Worm (Caenorhabditis elegans): Measurements from ENCODE around the gene exc-12.

exc-12 gene

ce11 chrIII:13530017-13530416, 40.2 kb downstream of the exc-12 start (continued):
- peak; percentile 52 for TF ChIP-seq lsl-1 (GFP tag; optimal IDR thresholded peaks at IDR 0.05)
- no peak for TF ChIP-seq akir-1 (GFP tag; optimal IDR thresholded peaks at IDR 0.05)
- TF ChIP-seq snpc-4 (GFP tag; optimal IDR thresholded peaks at IDR 0.05), result no peak
- TF ChIP-seq snpc-4 (tag; optimal IDR thresholded peaks at IDR 0.05), result peak in 2 of 4 experiments; percentile 15 to 16
- peak; percentile 67 for TF ChIP-seq dox-1 (GFP tag; IDR thresholded peaks at IDR 0.05)

DNA sequence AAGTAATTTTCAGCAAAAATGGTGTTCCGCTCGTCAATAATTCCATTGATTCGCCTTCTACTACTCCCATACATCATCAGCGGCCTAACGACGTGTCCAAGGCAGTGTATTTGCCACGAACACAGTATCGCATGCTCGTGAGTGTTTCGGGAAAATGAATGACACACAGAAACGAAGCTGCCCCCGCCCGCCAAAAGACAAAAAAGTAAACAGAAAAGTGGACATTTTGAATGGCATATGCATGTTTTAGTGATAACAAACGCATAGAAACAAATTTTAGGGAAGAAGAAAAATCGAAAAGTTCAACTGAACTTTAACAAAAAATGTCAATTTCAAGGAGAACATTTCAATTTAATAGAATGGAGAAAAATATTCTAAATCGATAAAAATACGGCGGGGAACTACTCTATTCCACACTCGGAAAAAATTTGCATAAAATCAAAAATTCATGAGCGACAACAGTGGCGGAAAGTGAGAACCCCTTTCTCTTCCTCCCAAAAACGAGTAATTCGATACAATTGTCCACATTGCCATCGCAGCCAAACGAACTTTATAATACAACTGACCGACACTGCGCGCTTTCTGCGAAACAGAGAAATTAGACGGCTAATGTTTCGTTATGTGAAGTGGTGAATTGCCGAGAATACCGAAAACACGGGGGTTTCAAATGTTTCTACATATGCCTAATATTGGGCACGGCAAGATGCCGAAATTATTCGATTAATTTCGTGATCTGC, 41.6 kb downstream of the exc-12 start:
- no peak for TF ChIP-seq rcor-1 (GFP tag; IDR thresholded peaks at IDR 0.05)
- no peak for TF ChIP-seq Y79H2A.3 (GFP tag; conservative IDR thresholded peaks at IDR 0.05)
- TF ChIP-seq ztf-26 (tag; optimal IDR thresholded peaks at IDR 0.05), result no peak
- no peak for TF ChIP-seq snpc-1.3 (tag; optimal IDR thresholded peaks at IDR 0.05; ENCODE audit: insufficient read depth)
- TF ChIP-seq tbp1 (GFP tag; optimal IDR thresholded peaks at IDR 0.05), result peak; percentile 16
- peak; percentile 39; the same call in 1 of the 2 replicates for TF ChIP-seq Y95B8A.8 (GFP tag; IDR thresholded peaks at IDR 0.05)
- TF ChIP-seq C17E4.6 (GFP tag; IDR thresholded peaks at IDR 0.05), result no peak
- no peak for TF ChIP-seq let-526 (GFP tag; IDR thresholded peaks at IDR 0.05)
- TF ChIP-seq hmg-1.2 (GFP tag; IDR thresholded peaks at IDR 0.05), result 0 out of 2 replicates have a peak, but pooled peaks have one; percentile 12
- no peak for TF ChIP-seq hrde-1 (tag; optimal IDR thresholded peaks at IDR 0.05; ENCODE audit: borderline replicate concordance)
- TF ChIP-seq F49E8.2 (tag; optimal IDR thresholded peaks at IDR 0.05; ENCODE audit: insufficient read depth), result no peak
- TF ChIP-seq F57C9.4 (tag; optimal IDR thresholded peaks at IDR 0.05), result no peak
- no peak for TF ChIP-seq mes-4 (tag; optimal IDR thresholded peaks at IDR 0.05)
- TF ChIP-seq dox-1 (GFP tag; IDR thresholded peaks at IDR 0.05), result peak; percentile 20; the same call in 1 of the 2 replicates
- TF ChIP-seq somi-1 (GFP tag; optimal IDR thresholded peaks at IDR 0.05), result no peak
- TF ChIP-seq unc-62 (GFP tag; optimal IDR thresholded peaks at IDR 0.05), result peak; percentile 17
- TF ChIP-seq F57A8.1 (GFP tag; optimal IDR thresholded peaks at IDR 0.05), result no peak
- TF ChIP-seq let-607 (tag; optimal IDR thresholded peaks at IDR 0.05), result peak; percentile 87 to 94
- TF ChIP-seq attf-5 (GFP tag; optimal IDR thresholded peaks at IDR 0.05), result peak; percentile 11
- TF ChIP-seq nhr-27 (tag; optimal IDR thresholded peaks at IDR 0.05), result no peak
- no peak for TF ChIP-seq egl-18 (GFP tag; IDR thresholded peaks at IDR 0.05)
- no peak for TF ChIP-seq cebp-1 (GFP tag; IDR thresholded peaks at IDR 0.05)
- TF ChIP-seq cebp-1 (tag; optimal IDR thresholded peaks at IDR 0.05), result peak; percentile 33
- peak; percentile 36 for TF ChIP-seq pha-4 (tag; optimal IDR thresholded peaks at IDR 0.05)
- no peak for TF ChIP-seq lsy-27 (tag; optimal IDR thresholded peaks at IDR 0.05; ENCODE audit: borderline replicate concordance, insufficient read depth)
- no peak for TF ChIP-seq madf-6 (GFP tag; IDR thresholded peaks at IDR 0.05)
- no peak for TF ChIP-seq ceh-91 (GFP tag; IDR thresholded peaks at IDR 0.05)
- no peak for TF ChIP-seq lin-40 (tag; optimal IDR thresholded peaks at IDR 0.05)
- no peak for TF ChIP-seq rpc-1 (optimal IDR thresholded peaks at IDR 0.05)
- TF ChIP-seq rpc-1 (tag; optimal IDR thresholded peaks at IDR 0.05), result no peak
- TF ChIP-seq nhr-80 (tag; optimal IDR thresholded peaks at IDR 0.05), result peak; percentile 92
- no peak for TF ChIP-seq F55B11.4 (tag; optimal IDR thresholded peaks at IDR 0.05; ENCODE audit: borderline replicate concordance, insufficient read depth)

Data from whole organism, young adult.